Worm (Caenorhabditis elegans): ENCODE measurements around the gene C39B5.10.
"Not testable (repeated sequence)": the region's sequence is repeated elsewhere in the genome, so short reads cannot be mapped to it uniquely, and the experiment has no call there.

Gene C39B5.10

DNA sequence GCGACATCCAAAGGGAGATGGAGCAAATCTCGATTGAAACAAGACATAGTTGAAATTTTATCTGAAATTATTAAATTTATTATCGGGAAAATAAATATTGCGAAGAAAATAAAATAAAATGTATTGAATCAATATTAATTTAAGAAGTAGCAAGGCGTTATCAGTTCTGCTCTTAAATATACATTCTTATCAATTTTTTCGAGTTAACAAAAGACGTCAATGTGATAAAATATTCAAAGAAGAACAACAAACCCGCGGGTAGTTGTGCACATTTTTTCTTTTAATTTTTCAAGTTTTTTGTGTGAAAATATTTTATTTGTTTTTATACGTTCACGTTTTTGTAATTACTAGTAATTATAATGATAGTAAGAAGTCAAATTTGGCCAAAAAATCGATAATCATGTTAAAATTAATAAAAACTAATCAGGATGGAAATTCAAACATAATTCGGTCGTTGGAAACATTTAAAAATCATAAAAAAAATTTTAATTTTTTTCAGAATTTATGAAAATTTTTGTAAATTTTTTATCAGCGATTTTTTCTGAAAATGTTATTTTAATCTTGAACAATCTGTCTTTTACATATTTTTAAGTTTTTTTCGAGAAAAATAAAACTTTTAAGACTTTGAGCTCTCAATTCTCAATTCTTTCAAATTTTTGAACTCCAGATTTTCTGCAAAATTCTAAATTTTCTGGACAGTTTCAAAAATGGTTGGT, 26.7 kb upstream of the C39B5.10 start, which contains the start of gene fbxa-9:
fbxa-9 (plus strand) TSS at position 666 of the 716 bp plus-strand sequence.
- TF ChIP-seq ztf-23 (GFP tag; IDR thresholded peaks at IDR 0.05) = no peak
- TF ChIP-seq klf-2 (GFP tag; conservative IDR thresholded peaks at IDR 0.05) = no peak
- no peak for TF ChIP-seq ztf-29 (GFP tag; IDR thresholded peaks at IDR 0.05)
- TF ChIP-seq cog-1 (tag; optimal IDR thresholded peaks at IDR 0.05) = no peak
- no peak for TF ChIP-seq ref-1 (GFP tag; conservative IDR thresholded peaks at IDR 0.05)
- TF ChIP-seq med-1 (GFP tag; optimal IDR thresholded peaks at IDR 0.05; ENCODE audit: insufficient read depth) = no peak
- TF ChIP-seq tab-1 (GFP tag; IDR thresholded peaks at IDR 0.05) = no peak
- TF ChIP-seq flt-1 (GFP tag; IDR thresholded peaks at IDR 0.05) = no peak
- TF ChIP-seq T22C8.4 (GFP tag; IDR thresholded peaks at IDR 0.05) = no peak

DNA sequence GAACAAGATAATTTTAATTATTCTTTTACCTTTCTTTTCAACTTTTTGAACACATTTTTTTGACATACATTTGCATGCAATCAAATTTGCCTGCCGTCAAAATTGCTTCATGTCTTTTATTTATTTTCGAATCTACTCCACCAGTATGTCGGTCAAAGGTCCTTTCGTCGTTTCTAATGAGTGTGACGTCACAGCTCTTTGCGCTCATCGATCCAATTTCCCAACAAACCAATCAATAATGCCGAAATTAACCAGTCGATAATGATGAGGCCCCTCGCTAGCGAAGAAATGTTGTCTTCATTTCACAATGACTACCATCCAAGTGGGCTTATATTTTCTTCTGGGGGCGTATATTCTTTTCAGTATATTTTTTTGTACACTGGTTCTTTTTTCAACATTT, 23.5 kb upstream of the C39B5.10 start, which contains the start of gene Y54F10BM.6:
Y54F10BM.6 (plus strand) TSS at position 301 of the 400 bp plus-strand sequence.
- no peak for TF ChIP-seq tab-1 (GFP tag; IDR thresholded peaks at IDR 0.05)
- TF ChIP-seq med-1 (GFP tag; optimal IDR thresholded peaks at IDR 0.05; ENCODE audit: insufficient read depth) = no peak
- TF ChIP-seq T22C8.4 (GFP tag; IDR thresholded peaks at IDR 0.05) = no peak
- TF ChIP-seq ztf-23 (GFP tag; IDR thresholded peaks at IDR 0.05) = no peak
- no peak for TF ChIP-seq ref-1 (GFP tag; conservative IDR thresholded peaks at IDR 0.05)
- TF ChIP-seq cog-1 (tag; optimal IDR thresholded peaks at IDR 0.05) = no peak
- no peak for TF ChIP-seq ztf-29 (GFP tag; IDR thresholded peaks at IDR 0.05)
- TF ChIP-seq klf-2 (GFP tag; conservative IDR thresholded peaks at IDR 0.05) = no peak
- no peak for TF ChIP-seq flt-1 (GFP tag; IDR thresholded peaks at IDR 0.05)

DNA sequence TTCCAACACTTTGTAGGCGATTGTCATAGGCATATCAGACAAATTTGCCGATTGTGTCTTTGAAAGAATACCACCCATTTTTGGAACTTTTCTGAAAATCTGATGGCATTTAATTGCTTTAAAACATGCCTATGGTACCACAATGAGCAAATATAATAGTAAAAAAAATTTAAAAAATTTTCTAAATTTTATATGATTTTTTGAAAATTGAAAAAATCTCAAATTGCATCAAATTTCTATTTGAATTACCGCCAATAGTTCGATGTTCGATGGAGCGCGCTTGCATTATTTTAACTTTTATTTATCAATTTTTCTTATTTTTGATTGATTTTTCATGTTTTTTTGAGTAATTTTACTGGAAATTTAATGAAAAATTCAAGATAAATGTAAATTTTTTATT, 21.9 kb upstream of the C39B5.10 start, which contains the start of gene fbxa-42:
fbxa-42 (minus strand) TSS at position 101 of the 400 bp plus-strand sequence.
- TF ChIP-seq tab-1 (GFP tag; IDR thresholded peaks at IDR 0.05); ref-1 (GFP tag; conservative IDR thresholded peaks at IDR 0.05); cog-1 (tag; optimal IDR thresholded peaks at IDR 0.05): not testable (repeated sequence)

DNA sequence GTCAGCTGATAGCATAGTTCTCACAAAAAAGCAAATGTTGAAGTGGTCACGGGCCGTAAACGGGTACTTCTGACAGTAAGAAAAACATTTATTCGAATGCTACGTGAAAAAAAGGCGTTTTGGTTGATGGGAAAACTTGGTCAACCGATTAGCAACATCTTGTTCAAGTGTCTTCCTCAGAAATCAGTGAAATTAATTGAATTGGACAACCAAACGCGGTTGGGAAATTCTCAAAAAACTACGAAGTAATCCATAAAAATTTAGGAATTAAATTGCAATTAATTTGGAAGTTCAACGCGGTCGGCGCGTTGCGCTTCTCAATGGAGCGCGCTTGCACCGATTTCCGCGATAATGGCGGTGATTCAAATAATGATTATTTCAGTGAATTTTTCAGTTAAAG, 19.9 kb upstream of the C39B5.10 start:
- no peak for TF ChIP-seq ref-1 (GFP tag; conservative IDR thresholded peaks at IDR 0.05)
- no peak for TF ChIP-seq ztf-23 (GFP tag; IDR thresholded peaks at IDR 0.05)
- no peak for TF ChIP-seq cog-1 (tag; optimal IDR thresholded peaks at IDR 0.05)
- TF ChIP-seq klf-2 (GFP tag; conservative IDR thresholded peaks at IDR 0.05) = no peak
- TF ChIP-seq flt-1 (GFP tag; IDR thresholded peaks at IDR 0.05) = no peak
- no peak for TF ChIP-seq tab-1 (GFP tag; IDR thresholded peaks at IDR 0.05)
- TF ChIP-seq ztf-29 (GFP tag; IDR thresholded peaks at IDR 0.05) = no peak

DNA sequence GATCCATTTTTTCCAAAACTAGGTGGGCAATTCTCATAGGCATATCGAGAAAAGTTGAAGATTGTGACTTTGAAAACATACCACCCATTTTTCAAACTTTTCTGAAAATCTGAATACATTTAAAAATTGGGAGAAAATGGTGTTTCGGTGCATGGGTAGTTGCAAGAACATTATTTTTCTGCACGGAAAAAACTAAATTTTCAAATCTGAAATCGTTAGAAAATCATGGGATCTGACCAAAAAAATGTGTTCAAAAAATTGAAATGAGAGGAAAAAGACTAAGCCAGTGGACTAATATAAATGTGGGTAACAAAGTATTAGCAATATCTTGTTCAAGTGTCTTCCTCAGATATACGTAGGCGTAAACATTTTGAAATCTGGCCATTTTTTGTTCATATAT, 19.4 kb upstream of the C39B5.10 start, which contains the start of gene fbxa-43:
fbxa-43 (minus strand) TSS at position 101 of the 400 bp plus-strand sequence.
- TF ChIP-seq klf-2 (GFP tag; conservative IDR thresholded peaks at IDR 0.05) (no peak), cog-1 (tag; optimal IDR thresholded peaks at IDR 0.05) (no peak), T22C8.4 (GFP tag; IDR thresholded peaks at IDR 0.05) (no peak), med-1 (GFP tag; optimal IDR thresholded peaks at IDR 0.05; ENCODE audit: insufficient read depth) (no peak), flt-1 (GFP tag; IDR thresholded peaks at IDR 0.05) (no peak), ref-1 (GFP tag; conservative IDR thresholded peaks at IDR 0.05) (no peak), ztf-29 (GFP tag; IDR thresholded peaks at IDR 0.05) (no peak), tab-1 (GFP tag; IDR thresholded peaks at IDR 0.05) (no peak), ztf-23 (GFP tag; IDR thresholded peaks at IDR 0.05) (no peak)

DNA sequence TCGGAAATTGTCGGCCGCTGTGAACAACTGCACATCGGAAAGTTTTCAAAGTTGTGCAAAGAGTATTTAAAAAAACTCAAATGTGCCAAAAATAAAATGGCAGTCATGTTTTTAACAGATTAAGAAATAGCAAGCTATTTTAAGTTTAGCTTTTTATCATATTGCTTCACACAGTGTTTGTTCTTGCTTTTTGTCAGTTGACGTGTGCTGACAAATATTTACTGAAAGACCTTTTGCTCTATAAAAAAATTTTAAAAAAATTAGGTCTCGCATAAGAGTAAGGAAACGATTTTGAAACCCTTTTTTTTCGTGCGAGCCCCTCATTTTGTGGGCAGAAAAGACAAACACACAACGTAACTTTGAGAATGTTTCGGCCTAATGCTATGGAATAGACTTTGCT, 16.1 kb upstream of the C39B5.10 start, which contains the start of gene fbxa-71:
fbxa-71 (plus strand) TSS at position 301 of the 400 bp plus-strand sequence.
- TF ChIP-seq ref-1 (GFP tag; conservative IDR thresholded peaks at IDR 0.05) = no peak

DNA sequence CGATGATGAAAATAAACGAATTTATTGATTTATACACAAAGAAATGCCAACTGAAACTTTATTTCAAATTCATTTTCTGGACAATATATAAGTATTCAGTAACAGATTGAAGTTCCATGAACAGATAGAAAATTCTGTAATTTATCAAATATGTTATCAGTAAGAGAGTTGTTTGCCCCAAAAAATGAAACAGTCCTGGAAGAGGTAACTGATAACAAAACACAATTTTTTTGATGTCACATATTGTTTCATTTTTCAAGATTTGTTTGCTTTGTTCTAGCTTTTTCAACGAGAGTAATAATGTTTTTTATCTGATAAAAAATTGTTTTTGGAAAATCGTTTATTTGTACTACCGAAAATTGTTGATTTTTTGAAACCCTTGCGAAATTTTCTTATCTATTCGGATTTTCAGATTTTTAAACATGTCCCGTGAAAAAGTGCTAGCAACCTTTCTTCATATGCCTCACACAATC, 13.6 kb upstream of the C39B5.10 start, which contains the start of gene fbxa-73:
fbxa-73 (plus strand) TSS at position 423 of the 473 bp plus-strand sequence.
- TF ChIP-seq cog-1 (tag; optimal IDR thresholded peaks at IDR 0.05) (no peak), T22C8.4 (GFP tag; IDR thresholded peaks at IDR 0.05) (no peak), tab-1 (GFP tag; IDR thresholded peaks at IDR 0.05) (no peak), ztf-29 (GFP tag; IDR thresholded peaks at IDR 0.05) (no peak), ztf-23 (GFP tag; IDR thresholded peaks at IDR 0.05) (no peak), flt-1 (GFP tag; IDR thresholded peaks at IDR 0.05) (no peak), med-1 (GFP tag; optimal IDR thresholded peaks at IDR 0.05; ENCODE audit: insufficient read depth) (no peak), ref-1 (GFP tag; conservative IDR thresholded peaks at IDR 0.05) (no peak)

DNA sequence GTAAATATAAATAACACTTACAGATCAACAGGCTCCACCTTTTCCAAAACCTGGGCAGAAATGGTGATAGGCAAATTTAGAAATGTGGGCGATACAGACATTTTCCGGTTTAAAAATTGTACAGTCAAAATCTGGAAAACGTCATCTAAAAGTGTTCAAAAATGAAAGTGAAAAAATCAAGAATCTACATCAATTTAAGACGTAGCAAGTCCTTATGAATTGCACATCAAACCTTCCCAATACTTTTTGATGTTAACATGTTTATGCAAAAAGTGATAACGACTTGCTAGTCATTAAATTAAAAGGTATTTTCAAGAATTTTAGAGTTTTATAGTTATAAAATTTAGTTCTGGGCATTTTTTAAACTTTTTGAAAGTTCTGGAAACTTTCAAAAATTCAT, 11.9 kb upstream of the C39B5.10 start, which contains the start of gene fbxa-7:
fbxa-7 (minus strand) TSS at position 101 of the 400 bp plus-strand sequence.
- no peak for TF ChIP-seq flt-1 (GFP tag; IDR thresholded peaks at IDR 0.05)
- no peak for TF ChIP-seq tab-1 (GFP tag; IDR thresholded peaks at IDR 0.05)
- TF ChIP-seq cog-1 (tag; optimal IDR thresholded peaks at IDR 0.05) = no peak
- TF ChIP-seq T22C8.4 (GFP tag; IDR thresholded peaks at IDR 0.05) = no peak
- no peak for TF ChIP-seq ztf-29 (GFP tag; IDR thresholded peaks at IDR 0.05)
- TF ChIP-seq med-1 (GFP tag; optimal IDR thresholded peaks at IDR 0.05; ENCODE audit: insufficient read depth) = no peak
- TF ChIP-seq ztf-23 (GFP tag; IDR thresholded peaks at IDR 0.05) = no peak
- no peak for TF ChIP-seq ref-1 (GFP tag; conservative IDR thresholded peaks at IDR 0.05)
- no peak for TF ChIP-seq klf-2 (GFP tag; conservative IDR thresholded peaks at IDR 0.05)

DNA sequence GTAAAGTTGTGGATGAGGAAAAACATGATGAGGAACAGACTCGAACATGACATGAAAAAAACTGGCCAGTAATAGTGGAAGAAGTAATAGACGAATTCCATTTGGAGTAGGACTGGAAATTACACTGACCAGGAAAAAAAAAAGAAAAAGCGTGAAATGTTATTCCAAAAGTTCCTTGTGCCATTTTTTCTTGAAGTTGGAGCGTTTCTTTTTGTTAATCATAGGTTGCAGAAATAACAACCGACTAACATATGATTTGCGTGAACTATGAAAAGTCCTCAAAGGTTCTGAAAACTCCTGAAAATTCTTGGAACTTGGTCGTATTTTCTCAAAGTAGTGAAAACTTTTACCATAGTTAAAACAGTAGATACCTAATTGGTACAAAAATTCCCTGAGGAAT, 6.3 kb upstream of the C39B5.10 start, which contains the start of gene srd-67:
srd-67 (minus strand) TSS at position 101 of the 400 bp plus-strand sequence.
- no peak for TF ChIP-seq med-1 (GFP tag; optimal IDR thresholded peaks at IDR 0.05; ENCODE audit: insufficient read depth)
- no peak for TF ChIP-seq flt-1 (GFP tag; IDR thresholded peaks at IDR 0.05)
- TF ChIP-seq tab-1 (GFP tag; IDR thresholded peaks at IDR 0.05) = no peak
- no peak for TF ChIP-seq ref-1 (GFP tag; conservative IDR thresholded peaks at IDR 0.05)
- TF ChIP-seq ztf-23 (GFP tag; IDR thresholded peaks at IDR 0.05) = no peak
- TF ChIP-seq ztf-29 (GFP tag; IDR thresholded peaks at IDR 0.05) = no peak
- TF ChIP-seq T22C8.4 (GFP tag; IDR thresholded peaks at IDR 0.05) = no peak
- no peak for TF ChIP-seq cog-1 (tag; optimal IDR thresholded peaks at IDR 0.05)
- TF ChIP-seq klf-2 (GFP tag; conservative IDR thresholded peaks at IDR 0.05) = no peak

Measured in whole organism, midembryonic.